Worm (Caenorhabditis elegans) whole organism, late embryonic: Measurements from ENCODE around the gene Y54G2A.10.

ENCODE experiments used
- C08G9.2 ChIP-seq: sonication (generic microtip); optimal IDR thresholded peaks from 2 replicates; lab custom pipeline; 2016; ENCODE audit warnings: mild to moderate bottlenecking, missing genetic modification characterization, moderate library complexity, missing compliant biosample characterization
- F13H6.1 ChIP-seq: sonication (generic microtip); optimal IDR thresholded peaks from 2 replicates; lab custom pipeline; 2016; ENCODE audit warnings: missing genetic modification characterization, missing compliant biosample characterization
- K09A11.1 ChIP-seq: sonication (generic microtip); optimal IDR thresholded peaks from 2 replicates; lab custom pipeline; 2017; ENCODE audit warnings: antibody characterized with exemption, mild to moderate bottlenecking, missing genetic modification characterization, missing compliant biosample characterization; ENCODE audit not compliant: insufficient read depth
- T23F11.4 ChIP-seq: fragments of 200-800 bp; sonication (Bioruptor generic); optimal IDR thresholded peaks from 2 replicates; lab custom pipeline; 2018; ENCODE audit warnings: mild to moderate bottlenecking, missing genetic modification characterization, missing compliant biosample characterization
- ceh-14 ChIP-seq: sonication (generic microtip); optimal IDR thresholded peaks from 2 replicates; lab custom pipeline; 2016; ENCODE audit warnings: missing genotype, missing genetic modification characterization, missing compliant biosample characterization
- ceh-19 ChIP-seq: fragments of 200-800 bp; sonication (Bioruptor generic); optimal IDR thresholded peaks from 2 replicates; lab custom pipeline; 2018; ENCODE audit warnings: mild to moderate bottlenecking, missing genetic modification characterization, missing compliant biosample characterization
- ceh-24 ChIP-seq: sonication (generic microtip); optimal IDR thresholded peaks from 2 replicates; lab custom pipeline; 2016; ENCODE audit warnings: mild to moderate bottlenecking, missing genetic modification characterization, missing compliant biosample characterization
- ceh-30 ChIP-seq: fragments of 150-350 bp; optimal IDR thresholded peaks from 2 replicates; lab custom pipeline; 2014; ENCODE audit warnings: missing biosample characterization, missing genetic modification characterization
- ceh-45 ChIP-seq: fragments of 200-800 bp; sonication (Bioruptor generic); IDR thresholded peaks from 2 replicates; pipeline ENCODE4 v1.3.6; 2022; ENCODE audit warnings: missing genetic modification reagents, missing genetic modification characterization, missing compliant biosample characterization
- ceh-6 ChIP-seq: fragments of 200-800 bp; sonication (Bioruptor generic); optimal IDR thresholded peaks from 2 replicates; lab custom pipeline; 2018; ENCODE audit warnings: mild to moderate bottlenecking, missing genetic modification characterization, missing compliant biosample characterization
- ceh-9 ChIP-seq: sonication (generic microtip); optimal IDR thresholded peaks from 2 replicates; lab custom pipeline; 2016; ENCODE audit warnings: mild to moderate bottlenecking, missing genetic modification characterization, inconsistent platforms, missing compliant biosample characterization
- che-1 ChIP-seq: sonication (generic microtip); optimal IDR thresholded peaks from 2 replicates; lab custom pipeline; 2016; ENCODE audit warnings: mild to moderate bottlenecking, missing genetic modification characterization, missing compliant biosample characterization
- dve-1 ChIP-seq: sonication (generic microtip); optimal IDR thresholded peaks from 2 replicates; lab custom pipeline; 2017; ENCODE audit warnings: antibody characterized with exemption, mild to moderate bottlenecking, missing genetic modification characterization, missing compliant biosample characterization
- ets-4 ChIP-seq: sonication (generic microtip); optimal IDR thresholded peaks from 2 replicates; lab custom pipeline; 2016; ENCODE audit warnings: missing genetic modification characterization, missing compliant biosample characterization
- eyg-1 ChIP-seq: sonication (generic microtip); optimal IDR thresholded peaks from 2 replicates; lab custom pipeline; 2016; ENCODE audit warnings: missing genotype, missing genetic modification characterization, missing compliant biosample characterization
- fax-1 ChIP-seq: sonication (generic microtip); optimal IDR thresholded peaks from 2 replicates; lab custom pipeline; 2016; ENCODE audit warnings: missing genotype, missing genetic modification characterization, missing compliant biosample characterization
- fkh-10 ChIP-seq: fragments of 150-350 bp; optimal IDR thresholded peaks from 2 replicates; lab custom pipeline; 2014; ENCODE audit warnings: missing biosample characterization, missing genetic modification reagents, missing genetic modification characterization
- fkh-6 ChIP-seq: sonication (generic microtip); optimal IDR thresholded peaks from 2 replicates; lab custom pipeline; 2016; ENCODE audit warnings: missing genetic modification characterization, missing compliant biosample characterization
- gmeb-2 ChIP-seq: sonication (generic microtip); optimal IDR thresholded peaks from 2 replicates; lab custom pipeline; 2016; ENCODE audit warnings: missing genetic modification characterization, inconsistent platforms, missing compliant biosample characterization
- hlh-15 ChIP-seq: sonication (generic microtip); optimal IDR thresholded peaks from 2 replicates; lab custom pipeline; 2016; ENCODE audit warnings: missing genetic modification characterization, missing compliant biosample characterization
- hlh-30 ChIP-seq: sonication (generic microtip); optimal IDR thresholded peaks from 2 replicates; lab custom pipeline; 2017; ENCODE audit warnings: antibody characterized with exemption, missing genetic modification characterization, missing compliant biosample characterization; ENCODE audit not compliant: insufficient read depth
- hlh-8 ChIP-seq: sonication (generic microtip); optimal IDR thresholded peaks from 2 replicates; lab custom pipeline; 2016; ENCODE audit warnings: missing genotype, missing genetic modification characterization, missing compliant biosample characterization
- lim-6 ChIP-seq: sonication (generic microtip); optimal IDR thresholded peaks from 2 replicates; lab custom pipeline; 2016; ENCODE audit warnings: missing genetic modification characterization, missing compliant biosample characterization
- lin-11 ChIP-seq: fragments of 200-800 bp; sonication (Bioruptor generic); optimal IDR thresholded peaks from 2 replicates; lab custom pipeline; 2018; ENCODE audit warnings: mild to moderate bottlenecking, missing genetic modification characterization, missing compliant biosample characterization
- madf-2 ChIP-seq: sonication (generic microtip); optimal IDR thresholded peaks from 2 replicates; lab custom pipeline; 2017; ENCODE audit warnings: missing genetic modification characterization, missing compliant biosample characterization
- mec-3 ChIP-seq: sonication (generic microtip); optimal IDR thresholded peaks from 2 replicates; lab custom pipeline; 2016; ENCODE audit warnings: borderline replicate concordance, missing genetic modification characterization, missing compliant biosample characterization
- nhr-232 ChIP-seq: sonication (generic microtip); optimal IDR thresholded peaks from 2 replicates; lab custom pipeline; 2016; ENCODE audit warnings: missing genetic modification characterization, missing compliant biosample characterization
- odd-2 ChIP-seq: sonication (generic microtip); optimal IDR thresholded peaks from 2 replicates; lab custom pipeline; 2017; ENCODE audit warnings: antibody characterized with exemption, mild to moderate bottlenecking, missing genetic modification characterization, missing compliant biosample characterization
- pag-3 ChIP-seq: sonication (generic microtip); optimal IDR thresholded peaks from 2 replicates; lab custom pipeline; 2016; ENCODE audit warnings: missing compliant biosample characterization, missing genetic modification characterization, borderline replicate concordance
- pat-9 ChIP-seq: fragments of 200-800 bp; sonication (Bioruptor generic); optimal IDR thresholded peaks from 2 replicates; lab custom pipeline; 2018; ENCODE audit warnings: mild to moderate bottlenecking, missing genetic modification characterization, moderate library complexity, missing compliant biosample characterization
- pha-2 ChIP-seq: sonication (generic microtip); optimal IDR thresholded peaks from 2 replicates; lab custom pipeline; 2017; ENCODE audit warnings: mild to moderate bottlenecking, missing genetic modification characterization, missing compliant biosample characterization
- rnt-1 ChIP-seq: sonication (generic microtip); optimal IDR thresholded peaks from 2 replicates; lab custom pipeline; 2016; ENCODE audit warnings: missing genetic modification characterization, missing compliant biosample characterization
- sdc-2 ChIP-seq: sonication (generic microtip); optimal IDR thresholded peaks from 2 replicates; lab custom pipeline; 2016; ENCODE audit warnings: missing genotype, missing genetic modification characterization, missing compliant biosample characterization
- sox-2 ChIP-seq: fragments of 200-800 bp; sonication (Bioruptor generic); IDR thresholded peaks from 2 replicates; pipeline ENCODE4 v1.3.6; 2022; ENCODE audit warnings: missing genetic modification reagents, missing genetic modification characterization, missing compliant biosample characterization
- sox-4 ChIP-seq: sonication (generic microtip); optimal IDR thresholded peaks from 2 replicates; lab custom pipeline; 2017; ENCODE audit warnings: mild to moderate bottlenecking, missing genetic modification characterization, inconsistent platforms, missing compliant biosample characterization
- tbx-7 ChIP-seq: sonication (generic microtip); optimal IDR thresholded peaks from 2 replicates; lab custom pipeline; 2016; ENCODE audit warnings: missing genotype, missing genetic modification characterization, missing compliant biosample characterization
- unc-86 ChIP-seq: sonication (generic microtip); optimal IDR thresholded peaks from 2 replicates; lab custom pipeline; 2016; ENCODE audit warnings: missing genetic modification characterization, missing compliant biosample characterization
- ztf-16 ChIP-seq: sonication (generic microtip); optimal IDR thresholded peaks from 2 replicates; lab custom pipeline; 2017; ENCODE audit warnings: missing genetic modification characterization, missing compliant biosample characterization

Gene Y54G2A.10

ce11 chrIV:2832587-2832986, 33.1 kb downstream of the Y54G2A.10 start, which contains the start of the genes Y54G2A.48 and pudl-1:
Gene Y54G2A.48 (minus strand): TSS chrIV:2832687.
Gene pudl-1 (plus strand): TSS chrIV:2832906.
- no peak for TF ChIP-seq nhr-232
- no peak for TF ChIP-seq madf-2 (tag; lab: Kevin White, UChicago)

DNA sequence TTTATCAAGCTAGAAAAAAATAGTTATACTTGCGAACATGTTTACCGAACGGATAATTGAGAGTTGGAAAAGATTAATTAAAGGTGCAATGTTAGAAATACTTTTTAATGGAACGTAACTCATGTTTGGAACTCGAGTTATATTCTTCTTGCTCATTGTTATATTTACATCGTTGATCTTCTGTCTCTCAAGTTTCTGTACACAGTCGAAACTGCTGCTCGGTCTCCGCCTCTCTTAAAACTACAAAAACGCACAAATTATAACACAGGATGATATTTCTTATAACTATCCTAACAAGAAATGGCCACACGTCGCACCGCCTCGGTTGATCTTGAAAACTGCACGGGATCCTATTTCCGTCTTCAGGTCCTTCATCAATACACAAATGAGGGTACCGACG, 35.0 kb downstream of the Y54G2A.10 start, which contains the start of gene pudl-2:
Gene pudl-2 (plus strand): TSS at position 301 of the 400 bp plus-strand sequence.
- TF ChIP-seq mec-3 (tag; lab: Kevin White, UChicago) (no peak), nhr-232 (no peak), fax-1 (tag; lab: Kevin White, UChicago) (no peak), F13H6.1 (tag; lab: Kevin White, UChicago) (no peak), ets-4 (tag; lab: Kevin White, UChicago) (no peak), fkh-10 (GFP tag; lab: Kevin White, UChicago) (no peak), lin-11 (tag; lab: Kevin White, UChicago) (no peak), sox-2 (no peak), che-1 (tag; lab: Kevin White, UChicago) (no peak), ceh-14 (tag; lab: Kevin White, UChicago) (no peak), odd-2 (tag; lab: Kevin White, UChicago) (no peak), ceh-6 (GFP tag; lab: Kevin White, UChicago) (no peak), fkh-6 (tag; lab: Kevin White, UChicago) (no peak), tbx-7 (tag; lab: Kevin White, UChicago) (no peak), sdc-2 (no peak)

DNA sequence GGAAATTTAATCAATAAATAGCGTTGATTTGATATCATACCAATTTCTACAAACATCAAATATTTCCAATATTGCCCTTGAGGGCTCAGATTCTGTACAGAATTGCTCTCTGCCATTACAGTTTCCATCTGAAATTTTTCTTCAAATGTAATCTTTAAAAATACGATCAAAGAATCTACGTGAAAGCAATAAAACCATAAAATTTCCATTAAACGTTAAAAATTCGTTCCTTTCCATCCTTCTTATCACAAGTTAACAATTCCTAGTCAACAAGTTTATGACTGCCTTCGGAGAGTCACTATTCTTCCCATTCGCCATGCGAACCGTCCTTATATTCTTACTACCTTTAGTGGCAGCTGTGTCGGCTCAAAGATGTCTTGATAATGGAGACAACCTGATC, 35.9 kb downstream of the Y54G2A.10 start, which contains the start of gene clec-82:
Gene clec-82 (plus strand): TSS at position 301 of the 400 bp plus-strand sequence.
- TF ChIP-seq tbx-7 (tag; lab: Kevin White, UChicago) = no peak
- TF ChIP-seq pag-3 (tag; lab: Kevin White, UChicago) = no peak
- TF ChIP-seq eyg-1 (tag; lab: Kevin White, UChicago) = no peak
- no peak for TF ChIP-seq sdc-2
- TF ChIP-seq ceh-30 (tag; lab: Kevin White, UChicago) = no peak
- no peak for TF ChIP-seq gmeb-2 (tag; lab: Kevin White, UChicago)
- no peak for TF ChIP-seq ceh-14 (tag; lab: Kevin White, UChicago)
- TF ChIP-seq ceh-45 (GFP tag; lab: Robert Waterston, UW) = no peak
- no peak for TF ChIP-seq hlh-15 (tag; lab: Kevin White, UChicago)
- no peak for TF ChIP-seq sox-4 (tag; lab: Kevin White, UChicago)
- TF ChIP-seq C08G9.2 (tag; lab: Kevin White, UChicago) = no peak
- no peak for TF ChIP-seq odd-2 (tag; lab: Kevin White, UChicago)
- TF ChIP-seq hlh-30 (tag; lab: Kevin White, UChicago) = no peak
- TF ChIP-seq hlh-8 (tag; lab: Kevin White, UChicago) = no peak
- no peak for TF ChIP-seq unc-86 (tag; lab: Kevin White, UChicago)
- no peak for TF ChIP-seq ets-4 (tag; lab: Kevin White, UChicago)
- TF ChIP-seq ceh-19 (GFP tag; lab: Kevin White, UChicago) = no peak
- no peak for TF ChIP-seq T23F11.4
- TF ChIP-seq pha-2 (tag; lab: Kevin White, UChicago) = no peak
- TF ChIP-seq dve-1 (tag; lab: Kevin White, UChicago) = no peak

DNA sequence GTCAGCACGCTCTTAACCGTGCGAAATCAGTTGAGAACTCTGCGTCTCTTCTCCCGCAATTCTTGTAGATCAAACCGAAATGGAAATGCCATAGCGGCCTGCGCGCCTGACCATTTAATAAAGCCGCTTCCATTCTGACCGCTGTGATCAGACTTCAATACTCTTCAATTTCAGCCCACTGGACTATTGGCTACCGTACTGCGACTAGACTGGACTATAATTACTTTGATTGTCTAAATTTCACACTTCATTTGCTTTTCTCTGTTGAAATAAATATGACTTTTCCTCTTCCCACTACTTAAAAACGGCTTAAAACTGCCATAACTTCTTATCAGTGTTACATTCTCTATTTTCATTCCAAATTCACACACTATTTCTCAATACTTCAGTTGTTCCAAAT, 38.8 kb downstream of the Y54G2A.10 start, which contains the start of gene Y54G2A.7:
Gene Y54G2A.7 (plus strand): TSS at position 301 of the 400 bp plus-strand sequence.
- TF ChIP-seq ets-4 (tag; lab: Kevin White, UChicago) (no peak), K09A11.1 (tag; lab: Kevin White, UChicago) (no peak), eyg-1 (tag; lab: Kevin White, UChicago) (no peak), dve-1 (tag; lab: Kevin White, UChicago) (no peak), lim-6 (tag; lab: Kevin White, UChicago) (no peak), rnt-1 (tag; lab: Kevin White, UChicago) (no peak), sox-4 (tag; lab: Kevin White, UChicago) (no peak), pat-9 (no peak), ceh-14 (tag; lab: Kevin White, UChicago) (no peak), ceh-9 (no peak), ztf-16 (no peak), fax-1 (tag; lab: Kevin White, UChicago) (no peak), lin-11 (tag; lab: Kevin White, UChicago) (no peak), F13H6.1 (tag; lab: Kevin White, UChicago) (no peak), gmeb-2 (tag; lab: Kevin White, UChicago) (no peak), ceh-24 (tag; lab: Kevin White, UChicago) (no peak), nhr-232 (no peak)
